Fruit fly (Drosophila melanogaster): ENCODE measurements around the gene CG32204.

CG32204 gene

DNA sequence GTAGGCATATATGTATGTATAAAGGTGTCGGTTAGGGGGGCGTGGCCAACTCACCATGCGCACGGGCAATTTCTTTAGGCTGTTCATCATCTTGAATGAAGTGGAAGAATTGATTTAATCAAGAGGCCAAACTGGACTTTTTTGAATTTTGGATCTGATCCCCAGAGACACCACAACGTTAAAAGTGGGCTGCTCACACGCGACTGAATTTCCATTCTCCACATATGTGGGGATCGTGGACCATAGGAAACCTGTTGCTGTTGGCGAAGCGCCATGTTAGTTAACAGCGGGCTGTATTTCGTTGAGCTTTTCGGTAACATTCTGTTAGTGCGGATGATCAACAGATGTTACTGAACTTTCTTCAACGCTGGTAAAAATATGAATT is 47.8 kb downstream of the CG32204 start, which contains the start of gene CG3902 (continued):
- TF ChIP-seq Dref (GFP tag; IDR thresholded peaks at IDR 0.05) = no peak
- no peak for TF ChIP-seq danr (GFP tag; IDR thresholded peaks at IDR 0.05)
- TF ChIP-seq tna (GFP tag; IDR thresholded peaks at IDR 0.05; ENCODE audit: partially characterized antibody) = no peak; the same call in 1 of the 2 replicates
- TF ChIP-seq sob (GFP tag; IDR thresholded peaks at IDR 0.05) = peak; percentile 29; the same call in 1 of the 2 replicates
- peak; percentile 7 for TF ChIP-seq CG33213 (GFP tag; optimal IDR thresholded peaks at IDR 0.05)
- TF ChIP-seq Myb (GFP tag; optimal IDR thresholded peaks at IDR 0.05) = no peak
- TF ChIP-seq sima (GFP tag; optimal IDR thresholded peaks at IDR 0.05) = no peak
- no peak for TF ChIP-seq mam (GFP tag; optimal IDR thresholded peaks at IDR 0.05)
- TF ChIP-seq otp (GFP tag; IDR thresholded peaks at IDR 0.05) = no peak
- no peak for TF ChIP-seq hth (optimal IDR thresholded peaks at IDR 0.05)
- TF ChIP-seq ken (GFP tag; IDR thresholded peaks at IDR 0.05) = no peak
- TF ChIP-seq CG13424 (tag; optimal IDR thresholded peaks at IDR 0.05) = no peak
- TF ChIP-seq ap (GFP tag; IDR thresholded peaks at IDR 0.05) = no peak
- no peak for TF ChIP-seq emc (GFP tag; optimal IDR thresholded peaks at IDR 0.05)
- TF ChIP-seq CG4820 (GFP tag; optimal IDR thresholded peaks at IDR 0.05) = no peak
- TF ChIP-seq ind (GFP tag; optimal IDR thresholded peaks at IDR 0.05) = no peak
- peak; percentile 28; the same call in 1 of the 3 replicates for TF ChIP-seq CG14050 (GFP tag; IDR thresholded peaks at IDR 0.05)
- TF ChIP-seq bbx (GFP tag; IDR thresholded peaks at IDR 0.05; ENCODE audit: partially characterized antibody) = peak; percentile 59; the same call in 1 of the 2 replicates
- no peak for TF ChIP-seq Nf-YC (tag; optimal IDR thresholded peaks at IDR 0.05)
- peak; percentile 28; the same call in 1 of the 3 replicates for TF ChIP-seq CG6791 (GFP tag; IDR thresholded peaks at IDR 0.05; ENCODE audit: partially characterized antibody)
- TF ChIP-seq Oli (tag; optimal IDR thresholded peaks at IDR 0.05) = no peak
- no peak for TF ChIP-seq az2 (GFP tag; optimal IDR thresholded peaks at IDR 0.05)
- TF ChIP-seq lab (GFP tag; optimal IDR thresholded peaks at IDR 0.05) = peak; percentile 65
- TF ChIP-seq lilli (GFP tag; optimal IDR thresholded peaks at IDR 0.05) = peak; percentile 70
- no peak for TF ChIP-seq CG9932 (GFP tag; IDR thresholded peaks at IDR 0.05)
- no peak for TF ChIP-seq CG4328 (GFP tag; optimal IDR thresholded peaks at IDR 0.05)
- TF ChIP-seq Hmx (GFP tag; optimal IDR thresholded peaks at IDR 0.05) = no peak
- TF ChIP-seq onecut (GFP tag; IDR thresholded peaks at IDR 0.05) = peak; percentile 31
- TF ChIP-seq PHDP (tag; optimal IDR thresholded peaks at IDR 0.05) = peak; percentile 39
- no peak for TF ChIP-seq CG2199 (GFP tag; IDR thresholded peaks at IDR 0.05)
- TF ChIP-seq Elba2 (GFP tag; optimal IDR thresholded peaks at IDR 0.05) = no peak
- TF ChIP-seq CG14667 (GFP tag; IDR thresholded peaks at IDR 0.05) = no peak
- TF ChIP-seq CG1233 (GFP tag; optimal IDR thresholded peaks at IDR 0.05) = peak; percentile 5
- TF ChIP-seq CG6689 (GFP tag; IDR thresholded peaks at IDR 0.05) = no peak
- no peak; the same call in 1 of the 2 replicates for TF ChIP-seq Xrp1 (GFP tag; IDR thresholded peaks at IDR 0.05)
- TF ChIP-seq eyg (GFP tag; optimal IDR thresholded peaks at IDR 0.05) = no peak
- no peak for TF ChIP-seq seq (GFP tag; IDR thresholded peaks at IDR 0.05)
- peak; percentile 48 for TF ChIP-seq CTCF (GFP tag; optimal IDR thresholded peaks at IDR 0.05)
- TF ChIP-seq Bdp1 (GFP tag; optimal IDR thresholded peaks at IDR 0.05) = no peak
- peak; percentile 49 for TF ChIP-seq CG12659 (GFP tag; optimal IDR thresholded peaks at IDR 0.05)
- peak; percentile 24 for TF ChIP-seq her (GFP tag; optimal IDR thresholded peaks at IDR 0.05)
- TF ChIP-seq CG12104 (GFP tag; optimal IDR thresholded peaks at IDR 0.05) = no peak
- peak; percentile 48; the same call in 1 of the 2 replicates for TF ChIP-seq CG32532 (GFP tag; IDR thresholded peaks at IDR 0.05)
- no peak for TF ChIP-seq TFAM (GFP tag; optimal IDR thresholded peaks at IDR 0.05)
- TF ChIP-seq CG2875 (GFP tag; optimal IDR thresholded peaks at IDR 0.05) = no peak
- TF ChIP-seq Opbp (GFP tag; IDR thresholded peaks at IDR 0.05; ENCODE audit: partially characterized antibody) = peak; percentile 66; the same call in 1 of the 3 replicates
- no peak for TF ChIP-seq Hey (tag; optimal IDR thresholded peaks at IDR 0.05)
- no peak for TF ChIP-seq CG7556 (GFP tag; optimal IDR thresholded peaks at IDR 0.05)
- no peak for TF ChIP-seq slp2 (GFP tag; optimal IDR thresholded peaks at IDR 0.05)
- TF ChIP-seq CG9876 (GFP tag; optimal IDR thresholded peaks at IDR 0.05) = no peak
- TF ChIP-seq NfI (GFP tag; optimal IDR thresholded peaks at IDR 0.05) = peak; percentile 3
- peak; percentile 6 for TF ChIP-seq nerfin-1 (tag; optimal IDR thresholded peaks at IDR 0.05)
- 0 out of 2 replicates have a peak, but pooled peaks have one; percentile 10 for TF ChIP-seq CG31224 (GFP tag; IDR thresholded peaks at IDR 0.05)

Measured in whole organism, embryonic.